Fruit fly (Drosophila melanogaster) whole organism, embryonic: ENCODE results near the gene fmt.

ENCODE experiments used
- Adf1 ChIP-seq: fragments of 200-800 bp; sonication (Bioruptor generic); IDR thresholded peaks from 2 replicates; pipeline ENCODE4 v1.3.6; 2022; ENCODE audit warnings: missing biosample characterization, missing genetic modification characterization
- Awh ChIP-seq: fragments of 200-800 bp; sonication (Bioruptor generic); IDR thresholded peaks from 2 replicates; pipeline ENCODE4, ENCODE4 v1.3.6; 2022; ENCODE audit warnings: missing biosample characterization, missing genetic modification characterization
- CG12071 ChIP-seq: fragments of 200-800 bp; sonication (Bioruptor generic); optimal IDR thresholded peaks from 3 replicates; lab custom pipeline; 2018; ENCODE audit warnings: missing biosample characterization, mild to moderate bottlenecking, missing genetic modification characterization
- CG13287 ChIP-seq: fragments of 200-800 bp; sonication (Bioruptor generic); IDR thresholded peaks from 2 replicates; pipeline ENCODE4 v1.3.6; 2022; ENCODE audit warnings: missing biosample characterization, missing genetic modification characterization; ENCODE audit not compliant: partially characterized antibody
- CG17829 ChIP-seq: fragments of 200-800 bp; optimal IDR thresholded peaks from 2 replicates; lab custom pipeline; 2019; ENCODE audit warnings: missing biosample characterization, mild to moderate bottlenecking, missing genetic modification characterization, moderate library complexity
- CG1832 ChIP-seq: fragments of 200-800 bp; sonication (Bioruptor generic); optimal IDR thresholded peaks from 2 replicates; lab custom pipeline; 2017; ENCODE audit warnings: missing biosample characterization, mild to moderate bottlenecking, missing genetic modification characterization, inconsistent platforms
- CG18599 ChIP-seq: fragments of 200-800 bp; sonication (Bioruptor generic); optimal IDR thresholded peaks from 3 replicates; lab custom pipeline; 2017; ENCODE audit warnings: missing biosample characterization, missing genetic modification characterization, mild to moderate bottlenecking, moderate library complexity, missing genetic modification reagents
- CG2202 ChIP-seq: fragments of 200-800 bp; sonication (Bioruptor generic); optimal IDR thresholded peaks from 2 replicates; lab custom pipeline; 2018; ENCODE audit warnings: missing biosample characterization, mild to moderate bottlenecking, missing genetic modification characterization
- CG2678 ChIP-seq: fragments of 200-800 bp; sonication (Bioruptor generic); optimal IDR thresholded peaks from 3 replicates; lab custom pipeline; 2019; ENCODE audit warnings: missing biosample characterization, mild to moderate bottlenecking, missing genetic modification characterization, moderate library complexity
- CG2875 ChIP-seq: fragments of 200-800 bp; sonication (Bioruptor generic); optimal IDR thresholded peaks from 2 replicates; lab custom pipeline; 2017; ENCODE audit warnings: missing biosample characterization, mild to moderate bottlenecking, missing genetic modification characterization, missing genetic modification reagents
- CG2889 ChIP-seq: fragments of 200-800 bp; sonication (Bioruptor generic); IDR thresholded peaks from 3 replicates; pipeline ENCODE4 v1.3.6; 2022; ENCODE audit warnings: missing biosample characterization, missing genetic modification characterization
- CG30431 ChIP-seq: fragments of 200-800 bp; sonication (Bioruptor generic); optimal IDR thresholded peaks from 2 replicates; lab custom pipeline; 2017; ENCODE audit warnings: missing biosample characterization, missing genetic modification characterization
- CG31388 ChIP-seq: fragments of 200-800 bp; sonication (Bioruptor generic); optimal IDR thresholded peaks from 2 replicates; lab custom pipeline; 2016; ENCODE audit warnings: missing biosample characterization, missing genetic modification characterization
- CG4617 ChIP-seq: fragments of 200-800 bp; sonication (Bioruptor generic); optimal IDR thresholded peaks from 3 replicates; lab custom pipeline; 2016; ENCODE audit warnings: missing biosample characterization, missing genetic modification characterization, borderline replicate concordance
- CG6813 ChIP-seq: fragments of 200-800 bp; sonication (Bioruptor generic); optimal IDR thresholded peaks from 2 replicates; lab custom pipeline; 2017; ENCODE audit warnings: missing biosample characterization, missing genetic modification characterization, mild to moderate bottlenecking, moderate library complexity, missing genetic modification reagents
- CG7839 ChIP-seq: fragments of 200-800 bp; sonication (Bioruptor generic); optimal IDR thresholded peaks from 3 replicates; lab custom pipeline; 2018; ENCODE audit warnings: missing biosample characterization, mild to moderate bottlenecking, missing genetic modification characterization, moderate library complexity
- CG7928 ChIP-seq: fragments of 200-800 bp; sonication (Bioruptor generic); optimal IDR thresholded peaks from 2 replicates; lab custom pipeline; 2017; ENCODE audit warnings: missing biosample characterization, mild to moderate bottlenecking, missing genetic modification characterization
- CG8388 ChIP-seq: fragments of 200-800 bp; sonication (Bioruptor generic); optimal IDR thresholded peaks from 2 replicates; lab custom pipeline; 2019; ENCODE audit warnings: missing biosample characterization, mild to moderate bottlenecking, missing genetic modification characterization, moderate library complexity
- CG9817 ChIP-seq: fragments of 200-800 bp; sonication (Bioruptor generic); optimal IDR thresholded peaks from 2 replicates; lab custom pipeline; 2018; ENCODE audit warnings: missing biosample characterization, mild to moderate bottlenecking, missing genetic modification characterization, moderate library complexity
- CTCF ChIP-seq: fragments of 200-800 bp; sonication (Bioruptor generic); optimal IDR thresholded peaks from 2 replicates; lab custom pipeline; 2017; ENCODE audit warnings: missing biosample characterization, mild to moderate bottlenecking, missing genetic modification characterization, moderate library complexity
- D ChIP-seq, 2 experiments: fragments of 200-800 bp in 1 of 2; fragments of >200 bp in 1 of 2; sonication (Bioruptor generic) in 1 of 2; optimal IDR thresholded peaks; 2 replicates in 1 of 2; 3 replicates in 1 of 2; lab custom pipeline; 2017; ENCODE audit warnings: mild to moderate bottlenecking in 1 of 2, missing biosample characterization in 1 of 2, missing genetic modification characterization in 1 of 2, missing genetic modification reagents in 1 of 2
- HLHmδ ChIP-seq: fragments of 200-800 bp; sonication (Bioruptor generic); optimal IDR thresholded peaks from 2 replicates; lab custom pipeline; 2018; ENCODE audit warnings: missing biosample characterization, mild to moderate bottlenecking, missing genetic modification characterization, moderate library complexity
- Hey ChIP-seq: fragments of 200-800 bp; sonication (Bioruptor generic); optimal IDR thresholded peaks from 3 replicates; lab custom pipeline; 2018; ENCODE audit warnings: missing biosample characterization, mild to moderate bottlenecking, missing genetic modification characterization
- HmgZ ChIP-seq: fragments of 200-800 bp; sonication (Bioruptor generic); optimal IDR thresholded peaks from 2 replicates; lab custom pipeline; 2018; ENCODE audit warnings: missing biosample characterization, mild to moderate bottlenecking, missing genetic modification characterization
- Hr39 ChIP-seq: fragments of >200 bp; optimal IDR thresholded peaks from 2 replicates; lab custom pipeline; 2017
- MESR4 ChIP-seq: fragments of 200-800 bp; sonication (Bioruptor generic); optimal IDR thresholded peaks from 2 replicates; lab custom pipeline; 2018; ENCODE audit warnings: missing biosample characterization, mild to moderate bottlenecking, missing genetic modification characterization, moderate library complexity
- MTF-1 ChIP-seq: fragments of 200-800 bp; sonication (Bioruptor generic); optimal IDR thresholded peaks from 2 replicates; lab custom pipeline; 2018; ENCODE audit warnings: missing biosample characterization, mild to moderate bottlenecking, missing genetic modification characterization, borderline replicate concordance
- Nf-YA ChIP-seq: fragments of 200-800 bp; sonication (Bioruptor generic); IDR thresholded peaks from 2 replicates; pipeline ENCODE4 v1.3.6; 2022; ENCODE audit warnings: missing biosample characterization, missing genetic modification characterization
- NfI ChIP-seq: fragments of 200-800 bp; sonication (Bioruptor generic); optimal IDR thresholded peaks from 3 replicates; lab custom pipeline; 2018; ENCODE audit warnings: missing biosample characterization, mild to moderate bottlenecking, missing genetic modification characterization, moderate library complexity
- Ravus ChIP-seq: fragments of 200-800 bp; sonication (Bioruptor generic); IDR thresholded peaks from 2 replicates; pipeline ENCODE4 v1.3.6; 2022; ENCODE audit warnings: missing biosample characterization, missing genetic modification characterization
- Rx ChIP-seq: fragments of 200-800 bp; sonication (Bioruptor generic); IDR thresholded peaks from 2 replicates; pipeline ENCODE4 v1.3.6; 2022; ENCODE audit warnings: missing biosample characterization, missing genetic modification characterization
- YL-1 ChIP-seq: fragments of 200-800 bp; sonication (Bioruptor generic); optimal IDR thresholded peaks from 3 replicates; lab custom pipeline; 2017; ENCODE audit warnings: missing biosample characterization, mild to moderate bottlenecking, missing genetic modification characterization
- bcd ChIP-seq: fragments of 200-800 bp; sonication (Bioruptor generic); optimal IDR thresholded peaks from 2 replicates; lab custom pipeline; 2017; ENCODE audit warnings: missing biosample characterization, mild to moderate bottlenecking, missing genetic modification characterization
- bigmax ChIP-seq: fragments of 200-800 bp; sonication (Bioruptor generic); optimal IDR thresholded peaks from 2 replicates; lab custom pipeline; 2018; ENCODE audit warnings: missing biosample characterization, mild to moderate bottlenecking, missing genetic modification characterization
- chif ChIP-seq, 2 experiments: fragments of 200-800 bp; sonication (Bioruptor generic); optimal IDR thresholded peaks; 3 replicates each; lab custom pipeline; 2016; ENCODE audit warnings: missing biosample characterization in 2 of 2, missing genetic modification characterization in 2 of 2
- ems ChIP-seq: fragments of 200-800 bp; sonication (Bioruptor generic); optimal IDR thresholded peaks from 3 replicates; lab custom pipeline; 2016; ENCODE audit warnings: missing biosample characterization, missing genetic modification characterization
- ftz-f1 ChIP-seq: fragments of 200-800 bp; sonication (Bioruptor generic); optimal IDR thresholded peaks from 2 replicates; lab custom pipeline; 2016; ENCODE audit warnings: missing biosample characterization, missing genetic modification characterization
- gce ChIP-seq: fragments of 200-800 bp; sonication (Bioruptor generic); IDR thresholded peaks from 3 replicates; pipeline ENCODE4 v1.3.6; 2022; ENCODE audit warnings: missing biosample characterization, missing genetic modification characterization
- gsb ChIP-seq: fragments of 200-800 bp; sonication (Bioruptor generic); IDR thresholded peaks from 2 replicates; pipeline ENCODE4 v1.3.6; 2022; ENCODE audit warnings: missing biosample characterization, missing genetic modification characterization
- jigr1 ChIP-seq: fragments of 200-800 bp; sonication (Bioruptor generic); IDR thresholded peaks from 3 replicates; pipeline ENCODE4 v1.3.6; 2022; ENCODE audit warnings: missing biosample characterization, missing genetic modification characterization
- mirr ChIP-seq: fragments of 200-800 bp; sonication (Bioruptor generic); optimal IDR thresholded peaks from 3 replicates; lab custom pipeline; 2018; ENCODE audit warnings: missing biosample characterization, mild to moderate bottlenecking, missing genetic modification characterization
- pho ChIP-seq: fragments of 200-800 bp; sonication (Bioruptor generic); optimal IDR thresholded peaks from 2 replicates; lab custom pipeline; 2016; ENCODE audit warnings: missing biosample characterization, missing genetic modification characterization
- phol ChIP-seq: fragments of 200-800 bp; sonication (Bioruptor generic); optimal IDR thresholded peaks from 3 replicates; lab custom pipeline; 2018; ENCODE audit warnings: missing biosample characterization, mild to moderate bottlenecking, missing genetic modification characterization, moderate library complexity
- sob ChIP-seq: fragments of 200-800 bp; sonication (Bioruptor generic); IDR thresholded peaks from 2 replicates; pipeline ENCODE4 v1.3.6; 2022; ENCODE audit warnings: missing biosample characterization, missing genetic modification characterization
- sqz ChIP-seq: fragments of 200-800 bp; sonication (Bioruptor generic); optimal IDR thresholded peaks from 3 replicates; lab custom pipeline; 2018; ENCODE audit warnings: missing biosample characterization, mild to moderate bottlenecking, missing genetic modification characterization
- stwl ChIP-seq: fragments of 200-800 bp; sonication (Bioruptor generic); optimal IDR thresholded peaks from 3 replicates; lab custom pipeline; 2018; ENCODE audit warnings: missing biosample characterization, mild to moderate bottlenecking, missing genetic modification characterization, moderate library complexity
- ttk ChIP-seq: fragments of 200-800 bp; sonication (Bioruptor generic); IDR thresholded peaks from 2 replicates; pipeline ENCODE4 v2.1.2; 2022; ENCODE audit warnings: missing biosample characterization, missing genetic modification characterization
- unpg ChIP-seq: fragments of 200-800 bp; sonication (Bioruptor generic); optimal IDR thresholded peaks from 3 replicates; lab custom pipeline; 2018; ENCODE audit warnings: missing biosample characterization, mild to moderate bottlenecking, missing genetic modification characterization, moderate library complexity

Gene fmt

DNA sequence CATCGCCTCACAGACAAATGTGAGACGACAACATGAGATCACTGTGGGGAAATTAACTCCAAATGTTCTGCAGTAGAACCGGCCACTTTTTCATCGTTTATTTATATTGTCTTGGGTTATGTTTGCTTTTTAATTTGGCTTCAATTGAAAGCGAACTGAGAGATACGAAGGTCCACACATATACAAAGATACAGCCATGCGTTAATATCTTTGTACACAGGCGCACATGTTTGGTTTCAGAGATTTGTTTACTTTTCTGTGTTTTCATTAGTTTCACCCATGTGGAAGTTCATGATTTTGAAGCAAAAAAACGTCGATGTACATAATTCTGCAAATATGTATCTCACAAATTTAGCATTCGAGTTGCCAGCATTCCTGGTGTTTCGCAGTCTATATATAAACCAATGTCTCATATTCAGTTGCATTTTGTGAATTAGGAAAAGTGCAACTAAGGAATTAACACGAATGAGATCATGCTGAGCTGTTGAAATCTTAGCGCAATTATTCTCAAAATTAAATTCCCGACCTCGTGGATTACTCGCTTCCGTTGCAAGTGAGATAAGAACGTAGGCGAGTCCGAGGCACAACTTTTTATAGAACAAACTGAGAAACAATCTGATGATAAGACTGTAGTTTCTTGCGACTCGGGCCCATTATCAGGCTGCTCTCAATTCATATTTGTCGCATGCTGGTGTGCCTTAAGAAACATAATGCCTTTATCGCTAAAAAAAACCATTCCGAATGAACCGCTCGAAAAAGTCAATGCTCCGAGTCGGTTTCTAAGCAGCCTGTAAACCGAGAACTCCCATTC is 42.5 kb upstream of the fmt start (continued):
- TF ChIP-seq HLHmδ (GFP tag; lab: Kevin White, UChicago) (peak; percentile 22), CG7839 (tag; lab: Kevin White, UChicago) (no peak), CG9817 (peak; percentile 10), mirr (peak; percentile 78), gce (no peak), bigmax (GFP tag; lab: Kevin White, UChicago) (peak; percentile 47), CG2889 (no peak), HmgZ (tag; lab: Kevin White, UChicago) (peak; percentile 16), CG2875 (GFP tag; lab: Kevin White, UChicago) (peak; percentile 47), sqz (GFP tag; lab: Kevin White, UChicago) (no peak), Nf-YA (GFP tag; lab: Robert Waterston, UW) (no peak), MTF-1 (peak; percentile 70), chif (GFP tag; optimal IDR thresholded peaks at IDR 0.05; lab: Kevin White, UChicago) (peak in 1 of 2 experiments; percentile 23), CG7928 (GFP tag; lab: Kevin White, UChicago) (no peak), CG6813 (GFP tag; lab: Kevin White, UChicago) (peak; percentile 80), CTCF (GFP tag; lab: Kevin White, UChicago) (no peak), Hey (tag; lab: Kevin White, UChicago) (peak; percentile 33), CG2202 (tag; lab: Kevin White, UChicago) (peak; percentile 18), CG18599 (GFP tag; lab: Kevin White, UChicago) (no peak), Awh (GFP tag; lab: Robert Waterston, UW) (0 out of 2 replicates have a peak, but pooled peaks have one; percentile 24), D (optimal IDR thresholded peaks at IDR 0.05; lab: Kevin White, UChicago) (no peak), D (GFP tag; optimal IDR thresholded peaks at IDR 0.05; lab: Kevin White, UChicago) (peak; percentile 38), jigr1 (no peak), CG30431 (no peak), CG12071 (GFP tag; lab: Kevin White, UChicago) (peak; percentile 78), CG4617 (GFP tag; lab: Kevin White, UChicago) (no peak)
- TF ChIP-seq, all 482 proteins: peak for 89

- TF ChIP-seq CG2678 (no peak), CG13287 (no peak), NfI (GFP tag; lab: Kevin White, UChicago) (no peak), CG8388 (no peak), stwl (tag; lab: Kevin White, UChicago) (no peak)
These were observed 26.5 kb upstream of the fmt start, which contains the start of gene CG8219 for dm6 chr3L:6200173-6200572. Gene CG8219, plus strand, starts transcription at chr3L:6200473.

- TF ChIP-seq CG31388 (GFP tag; lab: Kevin White, UChicago), result no peak
- no peak for TF ChIP-seq unpg (GFP tag; lab: Kevin White, UChicago)
- TF ChIP-seq ems (GFP tag; lab: Kevin White, UChicago), result no peak
- no peak for TF ChIP-seq CG17829 (tag; lab: Kevin White, UChicago)
- no peak for TF ChIP-seq gsb (GFP tag; lab: Robert Waterston, UW)
- peak; percentile 95 for TF ChIP-seq ftz-f1
- peak; percentile 73 for TF ChIP-seq MESR4 (GFP tag; lab: Kevin White, UChicago)
- no peak for TF ChIP-seq pho (GFP tag; lab: Kevin White, UChicago)
- TF ChIP-seq CG30431, result no peak
- no peak for TF ChIP-seq Hr39 (lab: Kevin White, UChicago)
- no peak for TF ChIP-seq bcd (GFP tag; lab: Kevin White, UChicago)
- peak; percentile 24 for TF ChIP-seq YL-1 (GFP tag; lab: Kevin White, UChicago)
- TF ChIP-seq ttk (GFP tag; lab: Robert Waterston, UW), result peak; percentile 66
- TF ChIP-seq Ravus, result no peak
- no peak for TF ChIP-seq Rx (GFP tag; lab: Robert Waterston, UW)
- peak; percentile 70 for TF ChIP-seq phol (tag; lab: Kevin White, UChicago)
- TF ChIP-seq sob, result no peak
- TF ChIP-seq CG1832 (GFP tag; lab: Kevin White, UChicago), result peak; percentile 56
- no peak for TF ChIP-seq Adf1 (GFP tag; lab: Robert Waterston, UW)
These were observed 20.0 kb upstream of the fmt start for dm6 chr3L:6193556-6194114.
